Worm (Caenorhabditis elegans): ENCODE measurements around the gene mcm-6.

DNA sequence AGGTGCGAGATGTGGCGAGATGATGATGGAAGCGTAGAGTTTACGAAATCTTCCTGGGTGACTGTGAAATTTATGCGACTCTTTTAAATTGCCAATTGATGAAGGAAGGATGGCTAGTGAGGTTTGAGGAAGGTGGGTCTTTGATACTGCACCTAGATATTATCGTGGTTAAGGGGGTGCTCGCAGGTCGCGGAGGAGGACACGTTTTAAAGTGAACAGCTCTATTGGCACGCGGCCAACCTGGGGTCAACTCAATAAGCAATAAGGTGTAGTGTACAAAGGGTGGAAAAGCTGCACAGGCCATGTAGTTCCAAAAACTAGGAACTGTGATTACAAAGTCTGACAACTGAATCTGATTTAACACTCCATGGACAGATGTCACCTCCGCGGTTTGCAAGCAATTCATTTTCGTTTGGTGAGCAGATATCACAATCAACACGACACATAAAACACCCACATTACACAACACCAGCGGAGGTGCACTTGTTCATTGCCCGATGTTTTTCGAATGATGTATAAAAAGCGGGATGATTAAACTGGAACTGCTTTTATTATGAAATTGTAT is 48.8 kb upstream of the mcm-6 start:
- TF ChIP-seq mbf-1 (tag; optimal IDR thresholded peaks at IDR 0.05) (no peak), crh-2 (tag; optimal IDR thresholded peaks at IDR 0.05) (no peak), zag-1 (tag; optimal IDR thresholded peaks at IDR 0.05) (no peak)
